Worm (Caenorhabditis elegans): ENCODE results near the gene nse-4.

- TF ChIP-seq lin-39 (tag; optimal IDR thresholded peaks at IDR 0.05), result no peak
- TF ChIP-seq daf-12 (tag; optimal IDR thresholded peaks at IDR 0.05), result no peak
- TF ChIP-seq jun-1 (tag; optimal IDR thresholded peaks at IDR 0.05), result no peak
- no peak for TF ChIP-seq snpc-4 (tag; optimal IDR thresholded peaks at IDR 0.05)
- no peak for TF ChIP-seq mdl-1 (tag; optimal IDR thresholded peaks at IDR 0.05)
Observed at ce11 chrIV:11455824-11456223, 24.8 kb upstream of the nse-4 start.
